Worm (Caenorhabditis elegans) whole organism, L1 larva: ENCODE measurements around the gene B0361.4.

Experiments used
- C04F5.9 ChIP-seq: sonication (generic microtip); optimal IDR thresholded peaks from 2 replicates; lab custom pipeline; 2016; ENCODE audit warnings: missing genetic modification characterization, missing compliant biosample characterization
- alr-1 ChIP-seq: fragments of 200-800 bp; sonication (Bioruptor generic); optimal IDR thresholded peaks from 2 replicates; lab custom pipeline; 2018; ENCODE audit warnings: borderline replicate concordance, mild to moderate bottlenecking, missing genetic modification characterization, missing compliant biosample characterization
- aly-2 ChIP-seq: fragments of 150-350 bp; optimal IDR thresholded peaks from 2 replicates; lab custom pipeline; 2014; ENCODE audit warnings: missing biosample characterization, missing genetic modification characterization
- blmp-1 ChIP-seq: fragments of 150-350 bp; optimal IDR thresholded peaks from 2 replicates; lab custom pipeline; 2014; ENCODE audit warnings: missing biosample characterization, missing genetic modification characterization
- ceh-82 ChIP-seq, 3 experiments: fragments of 150-350 bp in 1 of 3; sonication (generic microtip) in 2 of 3; optimal IDR thresholded peaks; 2 replicates each; lab custom pipeline; 2014 to 2017; ENCODE audit warnings: missing biosample characterization in 3 of 3, missing genetic modification characterization in 3 of 3
- ceh-88 ChIP-seq: fragments of 200-800 bp; sonication (Bioruptor generic); IDR thresholded peaks from 2 replicates; pipeline ENCODE4 v1.3.6; 2022; ENCODE audit warnings: missing genetic modification characterization, missing compliant biosample characterization
- ceh-90 ChIP-seq: sonication (generic microtip); optimal IDR thresholded peaks from 2 replicates; lab custom pipeline; 2016; ENCODE audit warnings: missing genetic modification characterization, missing compliant biosample characterization
- efl-1 ChIP-seq, 4 experiments: fragments of 150-350 bp; optimal IDR thresholded peaks in 3 of 4; peaks in 1 of 4; 1 replicate in 1 of 4; 2 replicates in 3 of 4; lab custom pipeline; 2014; ENCODE audit warnings: missing biosample characterization in 2 of 4, missing genetic modification characterization in 2 of 4, missing genetic modification reagents in 2 of 4
- efl-3 ChIP-seq: fragments of 200-800 bp; sonication (Bioruptor generic); optimal IDR thresholded peaks from 2 replicates; lab custom pipeline; 2018; ENCODE audit warnings: mild to moderate bottlenecking, missing genetic modification characterization, missing compliant biosample characterization
- elt-3 ChIP-seq, 6 experiments: fragments of 150-350 bp in 1 of 6; sonication (generic microtip); optimal IDR thresholded peaks; 2 replicates each; lab custom pipeline; 2017 to 2018; ENCODE audit warnings: missing biosample characterization in 6 of 6, missing genetic modification characterization in 6 of 6, inconsistent platforms in 1 of 6
- fkh-10 ChIP-seq: sonication (generic microtip); optimal IDR thresholded peaks from 2 replicates; lab custom pipeline; 2017; ENCODE audit warnings: missing biosample characterization, missing genetic modification reagents, missing genetic modification characterization
- fkh-4 ChIP-seq: sonication (generic microtip); optimal IDR thresholded peaks from 2 replicates; lab custom pipeline; 2016; ENCODE audit warnings: missing compliant biosample characterization, missing genetic modification characterization, borderline replicate concordance
- grh-1 ChIP-seq: fragments of 200-800 bp; sonication (Bioruptor generic); IDR thresholded peaks from 2 replicates; pipeline ENCODE4 v1.3.6; 2022; ENCODE audit warnings: missing genetic modification reagents, missing genetic modification characterization, missing compliant biosample characterization
- irx-1 ChIP-seq: sonication (generic microtip); optimal IDR thresholded peaks from 2 replicates; lab custom pipeline; 2016; ENCODE audit warnings: missing genetic modification characterization, missing compliant biosample characterization
- lin-14 ChIP-seq: fragments of 200-800 bp; sonication (Bioruptor generic); optimal IDR thresholded peaks from 2 replicates; lab custom pipeline; 2018; ENCODE audit warnings: mild to moderate bottlenecking, missing genetic modification characterization, moderate library complexity, missing compliant biosample characterization
- lin-15B ChIP-seq: fragments of 150-350 bp; sonication (generic microtip); optimal IDR thresholded peaks from 3 replicates; lab custom pipeline; 2014; ENCODE audit warnings: missing biosample characterization, missing genetic modification characterization
- lin-35 ChIP-seq, 2 experiments: fragments of 150-350 bp; optimal IDR thresholded peaks; 2 replicates each; lab custom pipeline; 2014; ENCODE audit warnings: missing biosample characterization in 2 of 2, missing genetic modification characterization in 2 of 2, missing genetic modification reagents in 2 of 2
- lin-39 ChIP-seq: fragments of 150-350 bp; optimal IDR thresholded peaks from 2 replicates; lab custom pipeline; 2014; ENCODE audit warnings: missing biosample characterization, missing genetic modification reagents, missing genetic modification characterization
- lsy-2 ChIP-seq, 2 experiments: fragments of 150-350 bp; optimal IDR thresholded peaks; 2 replicates each; lab custom pipeline; 2014; ENCODE audit warnings: missing biosample characterization in 2 of 2, missing genetic modification characterization in 2 of 2
- mab-9 ChIP-seq: fragments of 200-800 bp; sonication (Bioruptor generic); IDR thresholded peaks from 2 replicates; pipeline ENCODE4 v1.3.6; 2022; ENCODE audit warnings: missing genetic modification reagents, missing genetic modification characterization, missing compliant biosample characterization
- mdl-1 ChIP-seq, 2 experiments: fragments of 150-350 bp; optimal IDR thresholded peaks; 2 replicates each; lab custom pipeline; 2014 to 2017; ENCODE audit warnings: missing biosample characterization in 2 of 2, missing genetic modification characterization in 2 of 2, inconsistent platforms in 1 of 2
- mef-2 ChIP-seq: fragments of 150-350 bp; optimal IDR thresholded peaks from 2 replicates; lab custom pipeline; 2014; ENCODE audit warnings: missing biosample characterization, missing genetic modification characterization
- nhr-11 ChIP-seq: fragments of 150-350 bp; optimal IDR thresholded peaks from 2 replicates; lab custom pipeline; 2014; ENCODE audit warnings: missing biosample characterization, missing genetic modification characterization
- nhr-19 ChIP-seq: fragments of 200-800 bp; sonication (Bioruptor generic); conservative IDR thresholded peaks from 2 replicates; pipeline ENCODE4 v1.3.6; 2022; ENCODE audit warnings: missing genetic modification characterization, missing compliant biosample characterization
- nhr-20 ChIP-seq: sonication (generic microtip); optimal IDR thresholded peaks from 2 replicates; lab custom pipeline; 2016; ENCODE audit warnings: mild to moderate bottlenecking, missing genetic modification characterization, missing compliant biosample characterization
- nhr-47 ChIP-seq: sonication (generic microtip); optimal IDR thresholded peaks from 2 replicates; lab custom pipeline; 2016; ENCODE audit warnings: mild to moderate bottlenecking, missing genetic modification characterization, moderate library complexity, missing compliant biosample characterization
- nhr-77 ChIP-seq: fragments of 150-350 bp; optimal IDR thresholded peaks from 2 replicates; lab custom pipeline; 2014; ENCODE audit warnings: missing biosample characterization, missing genetic modification characterization
- nhr-84 ChIP-seq: sonication (generic microtip); optimal IDR thresholded peaks from 2 replicates; lab custom pipeline; 2017; ENCODE audit warnings: missing biosample characterization, missing genetic modification characterization
- nhr-85 ChIP-seq: sonication (generic microtip); peaks from one replicate; lab custom pipeline; 2016; ENCODE audit warnings: missing genetic modification characterization, inconsistent platforms, missing compliant biosample characterization
- pag-3 ChIP-seq: sonication (generic microtip); optimal IDR thresholded peaks from 2 replicates; lab custom pipeline; 2017; ENCODE audit warnings: missing genetic modification characterization, mild to moderate bottlenecking, missing compliant biosample characterization, antibody characterized with exemption, borderline replicate concordance; ENCODE audit not compliant: insufficient read depth
- pax-3 ChIP-seq: fragments of 200-800 bp; sonication (Bioruptor generic); optimal IDR thresholded peaks from 2 replicates; lab custom pipeline; 2018; ENCODE audit warnings: mild to moderate bottlenecking, missing genetic modification characterization, moderate library complexity, missing compliant biosample characterization
- pqm-1 ChIP-seq: sonication (generic microtip); optimal IDR thresholded peaks from 3 replicates; lab custom pipeline; 2017; ENCODE audit warnings: missing biosample characterization, missing genetic modification characterization
- snu-23 ChIP-seq: sonication (generic microtip); optimal IDR thresholded peaks from 2 replicates; lab custom pipeline; 2016; ENCODE audit warnings: missing genetic modification characterization, missing compliant biosample characterization
- sox-4 ChIP-seq: sonication (generic microtip); optimal IDR thresholded peaks from 2 replicates; lab custom pipeline; 2016; ENCODE audit warnings: missing genetic modification characterization, missing compliant biosample characterization
- tbx-2 ChIP-seq: sonication (generic microtip); optimal IDR thresholded peaks from 2 replicates; lab custom pipeline; 2016; ENCODE audit warnings: missing genetic modification characterization, missing compliant biosample characterization
- tlp-1 ChIP-seq: fragments of 150-350 bp; optimal IDR thresholded peaks from 2 replicates; lab custom pipeline; 2014; ENCODE audit warnings: missing biosample characterization, missing genetic modification characterization
- unc-62 ChIP-seq: fragments of 150-350 bp; optimal IDR thresholded peaks from 2 replicates; lab custom pipeline; 2014; ENCODE audit warnings: missing biosample characterization, missing genetic modification reagents, missing genetic modification characterization
- unc-86 ChIP-seq: sonication (generic microtip); optimal IDR thresholded peaks from 2 replicates; lab custom pipeline; 2016; ENCODE audit warnings: missing genetic modification characterization, missing compliant biosample characterization
- xbp-1 ChIP-seq: sonication (generic microtip); optimal IDR thresholded peaks from 2 replicates; lab custom pipeline; 2016; ENCODE audit warnings: missing genetic modification characterization, missing compliant biosample characterization
- zag-1 ChIP-seq: fragments of 150-350 bp; optimal IDR thresholded peaks from 2 replicates; lab custom pipeline; 2014; ENCODE audit warnings: missing biosample characterization, missing genetic modification characterization
- zip-4 ChIP-seq: fragments of 200-800 bp; sonication (Bioruptor generic); optimal IDR thresholded peaks from 2 replicates; lab custom pipeline; 2018; ENCODE audit warnings: mild to moderate bottlenecking, missing genetic modification characterization, moderate library complexity, missing compliant biosample characterization
- ztf-4 ChIP-seq: fragments of 150-350 bp; optimal IDR thresholded peaks from 2 replicates; lab custom pipeline; 2014; ENCODE audit warnings: missing biosample characterization, missing genetic modification characterization

B0361.4 gene

DNA sequence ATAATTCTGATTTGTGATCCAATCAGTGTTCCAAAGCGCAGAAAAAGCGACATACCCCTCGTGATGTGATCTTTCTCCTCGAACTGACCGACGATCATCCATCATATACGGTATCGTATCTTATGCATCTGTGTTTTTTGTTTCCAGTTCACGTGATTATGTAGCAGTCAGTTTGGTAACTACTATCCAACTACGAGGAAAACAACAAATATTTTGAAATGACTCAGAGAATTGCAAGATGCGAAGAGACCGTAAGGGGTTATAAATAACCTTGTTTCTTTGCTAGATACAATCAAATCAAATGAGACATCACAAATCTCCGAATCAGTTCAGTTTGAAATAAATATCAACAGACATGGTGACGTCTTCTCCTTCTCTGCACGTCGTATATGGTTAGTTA is 41.4 kb downstream of the B0361.4 start (continued):
- no peak for TF ChIP-seq irx-1 (tag; lab: Kevin White, UChicago)
- no peak for TF ChIP-seq pax-3
- TF ChIP-seq tbx-2: peak; percentile 63
- TF ChIP-seq aly-2: no peak
- TF ChIP-seq fkh-10 (GFP tag; lab: Kevin White, UChicago): no peak
- TF ChIP-seq ceh-90 (tag; lab: Kevin White, UChicago): no peak
- TF ChIP-seq ceh-82 (tag; optimal IDR thresholded peaks at IDR 0.05; lab: Kevin White, UChicago): no peak
- no peak for TF ChIP-seq fkh-4 (tag; lab: Kevin White, UChicago)
- no peak for TF ChIP-seq pqm-1 (tag; lab: Kevin White, UChicago)
- no peak for TF ChIP-seq nhr-77
- peak; percentile 38 for TF ChIP-seq efl-3 (GFP tag; lab: Kevin White, UChicago)

DNA sequence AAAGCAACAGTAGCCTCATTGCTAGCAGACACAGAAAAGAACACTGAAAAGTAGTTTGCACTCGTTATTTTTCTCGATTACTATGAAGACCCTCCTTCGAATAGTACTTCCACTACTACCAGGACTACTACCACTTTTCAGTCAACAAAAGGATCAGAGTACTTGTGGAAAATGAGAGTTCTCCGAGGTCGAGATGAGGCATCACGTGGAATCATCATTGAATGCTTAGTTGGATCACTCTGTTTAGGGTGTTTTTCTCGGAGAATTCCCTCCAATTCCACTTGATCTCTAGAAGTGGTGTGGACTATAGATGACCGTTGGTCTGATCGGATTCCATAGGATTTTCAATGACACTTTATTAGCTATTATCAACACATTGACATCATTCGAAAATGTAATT is 42.0 kb downstream of the B0361.4 start:
- no peak for TF ChIP-seq mdl-1 (tag; optimal IDR thresholded peaks at IDR 0.05; lab: Kevin White, UChicago)
- no peak for TF ChIP-seq C04F5.9 (tag; lab: Kevin White, UChicago)
- TF ChIP-seq unc-86 (tag; lab: Kevin White, UChicago): no peak
- no peak for TF ChIP-seq lin-15B (tag; lab: Kevin White, UChicago)
- no peak for TF ChIP-seq mef-2 (tag; lab: Kevin White, UChicago)
- TF ChIP-seq tbx-2: no peak
- TF ChIP-seq nhr-19 (GFP tag; lab: Robert Waterston, UW): peak; percentile 33
- TF ChIP-seq xbp-1 (tag; lab: Kevin White, UChicago): no peak
- no peak for TF ChIP-seq nhr-84
- TF ChIP-seq zag-1 (tag; lab: Kevin White, UChicago): no peak
- no peak for TF ChIP-seq fkh-4 (tag; lab: Kevin White, UChicago)
- TF ChIP-seq ceh-88 (GFP tag; lab: Robert Waterston, UW): no peak
- no peak for TF ChIP-seq unc-62 (GFP tag; lab: Kevin White, UChicago)
- TF ChIP-seq zip-4: no peak
- TF ChIP-seq lin-35 (GFP tag; optimal IDR thresholded peaks at IDR 0.05; lab: Kevin White, UChicago): peak in 1 of 2 experiments; percentile 38
- TF ChIP-seq lin-14 (GFP tag; lab: Kevin White, UChicago): peak; percentile 44
- TF ChIP-seq tlp-1: no peak
- TF ChIP-seq nhr-20 (tag; lab: Kevin White, UChicago): peak; percentile 40
- TF ChIP-seq nhr-47: no peak
- no peak for TF ChIP-seq sox-4 (tag; lab: Kevin White, UChicago)
- no peak for TF ChIP-seq nhr-77
- peak; percentile 32; the same call in 1 of the 2 replicates for TF ChIP-seq grh-1 (GFP tag; lab: Robert Waterston, UW)
- no peak for TF ChIP-seq nhr-11 (tag; lab: Kevin White, UChicago)
- TF ChIP-seq snu-23 (GFP tag; lab: Kevin White, UChicago): peak; percentile 4
- TF ChIP-seq efl-3 (GFP tag; lab: Kevin White, UChicago): no peak
- no peak for TF ChIP-seq mab-9 (GFP tag; lab: Robert Waterston, UW)
- TF ChIP-seq lsy-2 (tag; optimal IDR thresholded peaks at IDR 0.05; lab: Kevin White, UChicago): peak in 1 of 2 experiments; percentile 17
- no peak for TF ChIP-seq ztf-4
- TF ChIP-seq elt-3 (tag; optimal IDR thresholded peaks at IDR 0.05; lab: Kevin White, UChicago): peak in 1 of 6 experiments; percentile 2
- no peak for TF ChIP-seq lin-39
- TF ChIP-seq blmp-1 (tag; lab: Kevin White, UChicago): peak; percentile 82
- no peak for TF ChIP-seq efl-1 (optimal IDR thresholded peaks at IDR 0.05; lab: Kevin White, UChicago)
- TF ChIP-seq efl-1 (GFP tag; optimal IDR thresholded peaks at IDR 0.05 in 1 of 2; lab: Kevin White, UChicago): peak in 1 of 2 experiments; percentile 73
- TF ChIP-seq nhr-85 (tag; lab: Kevin White, UChicago): peak; percentile 87
- TF ChIP-seq pqm-1 (tag; lab: Kevin White, UChicago): no peak
- no peak for TF ChIP-seq alr-1 (tag; lab: Kevin White, UChicago)
- TF ChIP-seq pag-3 (tag; lab: Kevin White, UChicago): no peak
